Worm (Caenorhabditis elegans): ENCODE measurements around the gene eat-3.

ce11 chrII:9378174-9378573, 53.5 kb downstream of the eat-3 start:
- TF ChIP-seq snpc-4 (tag; optimal IDR thresholded peaks at IDR 0.05) (no peak), blmp-1 (tag; optimal IDR thresholded peaks at IDR 0.05; ENCODE audit: insufficient read depth) (no peak), peb-1 (tag; optimal IDR thresholded peaks at IDR 0.05) (no peak), ama-1 (optimal IDR thresholded peaks at IDR 0.05) (no peak)

Data from whole organism, L2 larva.